Worm (Caenorhabditis elegans) whole organism, L3 larva: Measurements from ENCODE around the gene ZK632.14.

Experiments
- ama-1 ChIP-seq: fragments of 150-350 bp; optimal IDR thresholded peaks from 2 replicates; lab custom pipeline; 2018
- daf-12 ChIP-seq: fragments of 150-350 bp; optimal IDR thresholded peaks from 2 replicates; lab custom pipeline; 2014; ENCODE audit warnings: missing biosample characterization, missing genetic modification reagents, missing genetic modification characterization
- elt-2 ChIP-seq: sonication (generic microtip); optimal IDR thresholded peaks from 2 replicates; lab custom pipeline; 2016; ENCODE audit warnings: missing genetic modification reagents, mild to moderate bottlenecking, missing genetic modification characterization, missing compliant biosample characterization
- jun-1 ChIP-seq: fragments of 150-350 bp; optimal IDR thresholded peaks from 2 replicates; lab custom pipeline; 2014; ENCODE audit warnings: missing biosample characterization, missing genetic modification reagents, missing genetic modification characterization
- nhr-11 ChIP-seq: fragments of 150-350 bp; optimal IDR thresholded peaks from 2 replicates; lab custom pipeline; 2014; ENCODE audit warnings: missing biosample characterization, missing genetic modification characterization
- nhr-12 ChIP-seq: fragments of 150-350 bp; optimal IDR thresholded peaks from 2 replicates; lab custom pipeline; 2014; ENCODE audit warnings: missing biosample characterization, missing genetic modification characterization
- nhr-25 ChIP-seq: sonication (generic microtip); optimal IDR thresholded peaks from 2 replicates; lab custom pipeline; 2017; ENCODE audit warnings: missing biosample characterization, missing genetic modification characterization
- nhr-28 ChIP-seq: fragments of 150-350 bp; optimal IDR thresholded peaks from 2 replicates; lab custom pipeline; 2014; ENCODE audit warnings: missing biosample characterization, missing genetic modification characterization
- pqm-1 ChIP-seq: fragments of 150-350 bp; optimal IDR thresholded peaks from 2 replicates; lab custom pipeline; 2017; ENCODE audit warnings: missing biosample characterization, missing genetic modification characterization, inconsistent platforms
- snpc-4 ChIP-seq: fragments of 150-350 bp; optimal IDR thresholded peaks from 2 replicates; lab custom pipeline; 2014; ENCODE audit warnings: missing biosample characterization, missing genetic modification characterization
- tbx-2 ChIP-seq: sonication (generic microtip); optimal IDR thresholded peaks from 2 replicates; lab custom pipeline; 2016; ENCODE audit warnings: mild to moderate bottlenecking, missing genetic modification characterization, missing compliant biosample characterization
- zag-1 ChIP-seq: fragments of 150-350 bp; optimal IDR thresholded peaks from 2 replicates; lab custom pipeline; 2014; ENCODE audit warnings: missing biosample characterization, missing genetic modification characterization

ce11 chrIII:9772394-9772793 is 40.9 kb upstream of the ZK632.14 start:
- TF ChIP-seq daf-12 (tag; lab: Kevin White, UChicago) (no peak), nhr-25 (tag; lab: Kevin White, UChicago) (no peak), snpc-4 (tag; lab: Kevin White, UChicago) (no peak), nhr-11 (tag; lab: Kevin White, UChicago) (no peak), tbx-2 (tag; lab: Kevin White, UChicago) (no peak), jun-1 (no peak), zag-1 (no peak), elt-2 (no peak), pqm-1 (tag; lab: Kevin White, UChicago) (no peak), nhr-28 (no peak), nhr-12 (no peak), ama-1 (lab: Kevin White, UChicago) (no peak)
